Worm (Caenorhabditis elegans) whole organism, midembryonic: ENCODE data around the gene C54C6.4.

ENCODE experiments used
- cog-1 ChIP-seq: sonication (generic microtip); optimal IDR thresholded peaks from 2 replicates; lab custom pipeline; 2016; ENCODE audit warnings: missing genetic modification characterization, missing compliant biosample characterization
- flt-1 ChIP-seq: fragments of 200-800 bp; sonication (Bioruptor generic); IDR thresholded peaks from 2 replicates; pipeline ENCODE4 v1.3.6; 2022; ENCODE audit warnings: missing genetic modification characterization, missing compliant biosample characterization
- med-1 ChIP-seq: sonication (generic microtip); optimal IDR thresholded peaks from 2 replicates; lab custom pipeline; 2017; ENCODE audit warnings: missing genetic modification characterization, mild to moderate bottlenecking, missing compliant biosample characterization, antibody characterized with exemption, missing genetic modification reagents; ENCODE audit not compliant: insufficient read depth
- ref-1 ChIP-seq: fragments of 200-800 bp; sonication (Bioruptor generic); conservative IDR thresholded peaks from 2 replicates; pipeline ENCODE4 v1.3.6; 2022; ENCODE audit warnings: missing genetic modification reagents, missing genetic modification characterization, missing compliant biosample characterization
- tab-1 ChIP-seq: fragments of 200-800 bp; sonication (Bioruptor generic); IDR thresholded peaks from 2 replicates; pipeline ENCODE4 v1.3.6; 2022; ENCODE audit warnings: missing genetic modification characterization, missing compliant biosample characterization
- ztf-23 ChIP-seq: fragments of 200-800 bp; sonication (Bioruptor generic); IDR thresholded peaks from 2 replicates; pipeline ENCODE4 v1.3.6; 2022; ENCODE audit warnings: missing genetic modification reagents, missing genetic modification characterization, missing compliant biosample characterization
- ztf-29 ChIP-seq: fragments of 200-800 bp; sonication (Bioruptor generic); IDR thresholded peaks from 2 replicates; pipeline ENCODE4 v1.3.6; 2022; ENCODE audit warnings: missing genetic modification reagents, missing genetic modification characterization, missing compliant biosample characterization

DNA sequence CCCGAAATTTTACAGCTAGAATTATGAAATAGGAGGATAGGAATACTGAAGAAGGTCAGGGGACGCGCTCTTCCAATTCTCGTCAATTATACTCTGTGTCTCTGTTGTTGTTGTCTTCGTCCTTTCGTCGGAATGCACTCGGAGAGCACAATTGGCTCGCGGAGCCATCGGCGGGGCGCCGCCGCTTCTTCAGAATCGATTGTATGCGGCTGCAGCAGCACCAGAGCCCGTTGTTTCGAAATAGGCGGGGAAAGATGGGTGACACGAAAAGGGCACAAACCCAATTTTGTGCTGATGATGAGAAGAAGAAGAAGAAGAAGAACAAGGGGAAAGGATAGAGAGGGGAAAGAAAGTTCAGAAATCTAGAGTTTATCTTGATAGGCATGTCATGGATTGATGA is 11.3 kb upstream of the C54C6.4 start:
- TF ChIP-seq ref-1 (GFP tag; lab: Robert Waterston, UW) (no peak), tab-1 (GFP tag; lab: Robert Waterston, UW) (no peak), ztf-23 (GFP tag; lab: Robert Waterston, UW) (no peak), flt-1 (GFP tag; lab: Robert Waterston, UW) (no peak), med-1 (GFP tag; lab: Kevin White, UChicago) (no peak), cog-1 (tag; lab: Kevin White, UChicago) (no peak), ztf-29 (GFP tag; lab: Robert Waterston, UW) (no peak)
